Fruit fly (Drosophila melanogaster) whole organism, embryonic: ENCODE data around the gene CG13084.
A peak's percentile ranks its signal among the peaks of the same experiment; 100 is the strongest.

ENCODE experiments used
- Atf6 ChIP-seq: fragments of 200-800 bp; sonication (Bioruptor generic); IDR thresholded peaks from 2 replicates; pipeline ENCODE4 v1.3.6; 2022; ENCODE audit warnings: missing biosample characterization, missing genetic modification characterization
- BEAF-32 ChIP-seq: fragments of 200-800 bp; sonication (Bioruptor generic); optimal IDR thresholded peaks from 3 replicates; lab custom pipeline; 2017; ENCODE audit warnings: missing biosample characterization, missing genetic modification characterization, mild to moderate bottlenecking, moderate library complexity, missing genetic modification reagents
- CG13287 ChIP-seq: fragments of 200-800 bp; sonication (Bioruptor generic); IDR thresholded peaks from 2 replicates; pipeline ENCODE4 v1.3.6; 2022; ENCODE audit warnings: missing biosample characterization, missing genetic modification characterization; ENCODE audit not compliant: partially characterized antibody
- CG13424 ChIP-seq: fragments of 200-800 bp; sonication (Bioruptor generic); optimal IDR thresholded peaks from 2 replicates; lab custom pipeline; 2019; ENCODE audit warnings: missing biosample characterization, mild to moderate bottlenecking, missing genetic modification characterization, moderate library complexity
- CG13775 ChIP-seq: fragments of 200-800 bp; sonication (Bioruptor generic); optimal IDR thresholded peaks from 3 replicates; lab custom pipeline; 2017; ENCODE audit warnings: missing biosample characterization, mild to moderate bottlenecking, missing genetic modification characterization
- CG14860 ChIP-seq: fragments of 200-800 bp; sonication (Bioruptor generic); IDR thresholded peaks from 3 replicates; pipeline ENCODE4 v1.3.6; 2022; ENCODE audit warnings: missing biosample characterization, missing genetic modification characterization; ENCODE audit not compliant: partially characterized antibody
- CG15479 ChIP-seq: fragments of 200-800 bp; sonication (Bioruptor generic); optimal IDR thresholded peaks from 3 replicates; lab custom pipeline; 2019; ENCODE audit warnings: missing biosample characterization, mild to moderate bottlenecking, missing genetic modification characterization, moderate library complexity
- CG1602 ChIP-seq: fragments of 200-800 bp; sonication (Bioruptor generic); optimal IDR thresholded peaks from 3 replicates; lab custom pipeline; 2016; ENCODE audit warnings: missing biosample characterization, missing genetic modification characterization
- CG16813 ChIP-seq: fragments of 200-800 bp; sonication (Bioruptor generic); IDR thresholded peaks from 3 replicates; pipeline ENCODE4 v1.3.6; 2022; ENCODE audit warnings: missing biosample characterization, missing genetic modification characterization; ENCODE audit not compliant: partially characterized antibody
- CG1832 ChIP-seq: fragments of 200-800 bp; sonication (Bioruptor generic); optimal IDR thresholded peaks from 2 replicates; lab custom pipeline; 2017; ENCODE audit warnings: missing biosample characterization, mild to moderate bottlenecking, missing genetic modification characterization, inconsistent platforms
- CG18619 ChIP-seq: fragments of 200-800 bp; sonication (Bioruptor generic); optimal IDR thresholded peaks from 3 replicates; lab custom pipeline; 2017; ENCODE audit warnings: missing biosample characterization, mild to moderate bottlenecking, missing genetic modification characterization
- CG2116 ChIP-seq: fragments of 200-800 bp; sonication (Bioruptor generic); optimal IDR thresholded peaks from 3 replicates; lab custom pipeline; 2018; ENCODE audit warnings: missing biosample characterization, mild to moderate bottlenecking, missing genetic modification characterization
- CG2202 ChIP-seq: fragments of 200-800 bp; sonication (Bioruptor generic); optimal IDR thresholded peaks from 2 replicates; lab custom pipeline; 2018; ENCODE audit warnings: missing biosample characterization, mild to moderate bottlenecking, missing genetic modification characterization
- CG3163 ChIP-seq: fragments of 200-800 bp; sonication (Bioruptor generic); optimal IDR thresholded peaks from 3 replicates; lab custom pipeline; 2016; ENCODE audit warnings: missing biosample characterization, missing genetic modification characterization
- CG34422 ChIP-seq: fragments of 200-800 bp; sonication (Bioruptor generic); IDR thresholded peaks from 3 replicates; pipeline ENCODE4 v1.3.6; 2022; ENCODE audit warnings: missing biosample characterization, missing genetic modification characterization
- CG4424 ChIP-seq: fragments of 200-800 bp; sonication (Bioruptor generic); optimal IDR thresholded peaks from 3 replicates; lab custom pipeline; 2016; ENCODE audit warnings: missing biosample characterization, missing genetic modification characterization
- CG4617 ChIP-seq: fragments of 200-800 bp; sonication (Bioruptor generic); optimal IDR thresholded peaks from 3 replicates; lab custom pipeline; 2016; ENCODE audit warnings: missing biosample characterization, missing genetic modification characterization, borderline replicate concordance
- CG7271 ChIP-seq: fragments of 200-800 bp; sonication (Bioruptor generic); optimal IDR thresholded peaks from 2 replicates; lab custom pipeline; 2018; ENCODE audit warnings: missing biosample characterization, mild to moderate bottlenecking, missing genetic modification characterization, moderate library complexity
- CG7745 ChIP-seq: fragments of 200-800 bp; sonication (Bioruptor generic); optimal IDR thresholded peaks from 2 replicates; lab custom pipeline; 2018; ENCODE audit warnings: missing biosample characterization, mild to moderate bottlenecking, missing genetic modification characterization, moderate library complexity
- CG9727 ChIP-seq: fragments of 200-800 bp; sonication (Bioruptor generic); optimal IDR thresholded peaks from 3 replicates; lab custom pipeline; 2017; ENCODE audit warnings: missing biosample characterization, mild to moderate bottlenecking, missing genetic modification characterization
- CG9932 ChIP-seq: fragments of 200-800 bp; sonication (Bioruptor generic); IDR thresholded peaks from 2 replicates; pipeline ENCODE4 v1.3.6; 2022; ENCODE audit warnings: missing biosample characterization, missing genetic modification characterization
- Chrac-16 ChIP-seq: fragments of 200-800 bp; sonication (Bioruptor generic); optimal IDR thresholded peaks from 3 replicates; lab custom pipeline; 2016; ENCODE audit warnings: missing biosample characterization, missing genetic modification characterization
- D19A ChIP-seq: fragments of 200-800 bp; optimal IDR thresholded peaks from 3 replicates; lab custom pipeline; 2019; ENCODE audit warnings: missing biosample characterization, mild to moderate bottlenecking, missing genetic modification characterization, moderate library complexity
- Dip3 ChIP-seq: fragments of 200-800 bp; sonication (Bioruptor generic); optimal IDR thresholded peaks from 3 replicates; lab custom pipeline; 2016; ENCODE audit warnings: missing biosample characterization, missing genetic modification characterization
- Doc3 ChIP-seq: fragments of 200-800 bp; sonication (Bioruptor generic); IDR thresholded peaks from 3 replicates; pipeline ENCODE4 v1.3.6; 2022; ENCODE audit warnings: missing biosample characterization, missing genetic modification characterization; ENCODE audit not compliant: partially characterized antibody
- Dp ChIP-seq: fragments of 200-800 bp; sonication (Bioruptor generic); optimal IDR thresholded peaks from 2 replicates; lab custom pipeline; 2018; ENCODE audit warnings: missing biosample characterization, mild to moderate bottlenecking, missing genetic modification characterization, moderate library complexity
- Dref ChIP-seq: fragments of 200-800 bp; sonication (Bioruptor generic); IDR thresholded peaks from 2 replicates; pipeline ENCODE4 v1.3.6; 2022; ENCODE audit warnings: missing biosample characterization, missing genetic modification characterization
- E2f1 ChIP-seq: fragments of 200-800 bp; sonication (Bioruptor generic); IDR thresholded peaks from 2 replicates; pipeline ENCODE4 v1.3.6; 2022; ENCODE audit warnings: missing biosample characterization, missing genetic modification characterization
- E2f2 ChIP-seq: fragments of 200-800 bp; sonication (Bioruptor generic); IDR thresholded peaks from 2 replicates; pipeline ENCODE4 v1.3.6; 2022; ENCODE audit warnings: missing biosample characterization, missing genetic modification characterization
- Eip74EF ChIP-seq, 2 experiments: fragments of 200-800 bp in 1 of 2; fragments of >200 bp in 1 of 2; sonication (Bioruptor generic) in 1 of 2; optimal IDR thresholded peaks; 2 replicates each; lab custom pipeline; 2017 to 2019; ENCODE audit warnings: missing biosample characterization in 2 of 2, missing genetic modification characterization in 2 of 2, mild to moderate bottlenecking in 1 of 2, moderate library complexity in 1 of 2
- MBD-R2 ChIP-seq: fragments of 200-800 bp; sonication (Bioruptor generic); IDR thresholded peaks from 2 replicates; pipeline ENCODE4 v1.3.6; 2022; ENCODE audit warnings: missing biosample characterization, missing genetic modification characterization
- Max ChIP-seq: fragments of 200-800 bp; sonication (Bioruptor generic); optimal IDR thresholded peaks from 2 replicates; lab custom pipeline; 2016; ENCODE audit warnings: missing biosample characterization, mild to moderate bottlenecking, missing genetic modification characterization
- Mes4 ChIP-seq: fragments of 200-800 bp; sonication (Bioruptor generic); optimal IDR thresholded peaks from 2 replicates; lab custom pipeline; 2016; ENCODE audit warnings: missing biosample characterization, missing genetic modification characterization
- Nf-YC ChIP-seq: fragments of 200-800 bp; optimal IDR thresholded peaks from 3 replicates; lab custom pipeline; 2019; ENCODE audit warnings: missing biosample characterization, mild to moderate bottlenecking, missing genetic modification characterization, moderate library complexity
- Ravus ChIP-seq: fragments of 200-800 bp; sonication (Bioruptor generic); IDR thresholded peaks from 2 replicates; pipeline ENCODE4 v1.3.6; 2022; ENCODE audit warnings: missing biosample characterization, missing genetic modification characterization
- Sry-δ ChIP-seq: fragments of 200-800 bp; sonication (Bioruptor generic); optimal IDR thresholded peaks from 2 replicates; lab custom pipeline; 2016; ENCODE audit warnings: missing biosample characterization, missing genetic modification characterization
- Xrp1 ChIP-seq: fragments of 200-800 bp; sonication (Bioruptor generic); IDR thresholded peaks from 2 replicates; pipeline ENCODE4 v1.3.6; 2022; ENCODE audit warnings: missing biosample characterization, missing genetic modification characterization
- al ChIP-seq: fragments of 200-800 bp; sonication (Bioruptor generic); IDR thresholded peaks from 2 replicates; pipeline ENCODE4 v1.3.6; 2022; ENCODE audit warnings: missing biosample characterization, missing genetic modification characterization
- az2 ChIP-seq: fragments of 200-800 bp; sonication (Bioruptor generic); optimal IDR thresholded peaks from 3 replicates; lab custom pipeline; 2016; ENCODE audit warnings: missing biosample characterization, missing genetic modification characterization
- crp ChIP-seq, 2 experiments: fragments of 200-800 bp; sonication (Bioruptor generic); optimal IDR thresholded peaks; 2 replicates in 1 of 2; 3 replicates in 1 of 2; lab custom pipeline; 2017; ENCODE audit warnings: missing biosample characterization in 2 of 2, missing genetic modification characterization in 2 of 2, mild to moderate bottlenecking in 1 of 2, moderate library complexity in 1 of 2
- emc ChIP-seq: fragments of 200-800 bp; sonication (Bioruptor generic); optimal IDR thresholded peaks from 2 replicates; lab custom pipeline; 2016; ENCODE audit warnings: missing biosample characterization, missing genetic modification characterization
- hb ChIP-seq: fragments of 200-800 bp; sonication (Bioruptor generic); IDR thresholded peaks from 3 replicates; pipeline ENCODE4 v1.3.6; 2022; ENCODE audit warnings: missing biosample characterization, missing genetic modification characterization; ENCODE audit not compliant: partially characterized antibody
- lilli ChIP-seq: fragments of 200-800 bp; sonication (Bioruptor generic); optimal IDR thresholded peaks from 3 replicates; lab custom pipeline; 2016; ENCODE audit warnings: missing biosample characterization, missing genetic modification characterization
- ranshi ChIP-seq: fragments of 200-800 bp; sonication (Bioruptor generic); IDR thresholded peaks from 2 replicates; pipeline ENCODE4 v1.3.6; 2022; ENCODE audit warnings: missing biosample characterization, missing genetic modification characterization
- sens ChIP-seq: fragments of 200-800 bp; sonication (Bioruptor generic); peaks from one replicate; lab custom pipeline; 2016; ENCODE audit warnings: missing biosample characterization, missing genetic modification characterization
- sens-2 ChIP-seq: fragments of 200-800 bp; sonication (Bioruptor generic); IDR thresholded peaks from 2 replicates; pipeline ENCODE4 v1.3.6; 2022; ENCODE audit warnings: missing biosample characterization, missing genetic modification characterization
- slp2 ChIP-seq: fragments of 200-800 bp; sonication (Bioruptor generic); optimal IDR thresholded peaks from 2 replicates; lab custom pipeline; 2016; ENCODE audit warnings: missing biosample characterization, missing genetic modification characterization
- tin ChIP-seq: fragments of 200-800 bp; sonication (Bioruptor generic); optimal IDR thresholded peaks from 3 replicates; lab custom pipeline; 2016; ENCODE audit warnings: missing biosample characterization, missing genetic modification characterization
- tna ChIP-seq: fragments of 200-800 bp; sonication (Bioruptor generic); IDR thresholded peaks from 2 replicates; pipeline ENCODE4 v1.3.6; 2022; ENCODE audit warnings: missing biosample characterization, missing genetic modification characterization; ENCODE audit not compliant: partially characterized antibody

The CG13084 gene

dm6 chr2L:19489997-19490461 lies 5.3 kb downstream of the CG13084 start, which contains the start of the genes CG10194 and CG18094 (continued):
- no peak for TF ChIP-seq CG7271 (tag; lab: Kevin White, UChicago)
- TF ChIP-seq CG7745 (tag; lab: Kevin White, UChicago), result peak; percentile 8
- TF ChIP-seq Ravus (GFP tag; lab: Robert Waterston, UW), result no peak
- no peak for TF ChIP-seq emc (GFP tag; lab: Kevin White, UChicago)
- no peak for TF ChIP-seq hb (GFP tag; lab: Robert Waterston, UW)
- no peak for TF ChIP-seq Nf-YC
- TF ChIP-seq al (GFP tag; lab: Robert Waterston, UW), result 0 out of 2 replicates have a peak, but pooled peaks have one; percentile 23
- no peak for TF ChIP-seq slp2 (GFP tag; lab: Kevin White, UChicago)
- 0 out of 2 replicates have a peak, but pooled peaks have one; percentile 33 for TF ChIP-seq Atf6
- TF ChIP-seq CG34422 (GFP tag; lab: Robert Waterston, UW), result peak; percentile 40; the same call in 1 of the 3 replicates
- TF ChIP-seq D19A (tag; lab: Kevin White, UChicago), result peak; percentile 41
- TF ChIP-seq CG13424 (tag; lab: Kevin White, UChicago), result peak; percentile 29
- no peak for TF ChIP-seq sens-2 (GFP tag; lab: Robert Waterston, UW)
- no peak for TF ChIP-seq CG18619
- TF ChIP-seq CG13775 (GFP tag; lab: Kevin White, UChicago), result peak; percentile 47
- TF ChIP-seq tna (GFP tag; lab: Robert Waterston, UW), result 0 out of 2 replicates have a peak, but pooled peaks have one; percentile 26
- TF ChIP-seq E2f2 (GFP tag; lab: Robert Waterston, UW), result peak; percentile 28; the same call in 1 of the 2 replicates
- TF ChIP-seq CG1832 (GFP tag; lab: Kevin White, UChicago), result no peak
- peak; percentile 68 for TF ChIP-seq lilli (GFP tag; lab: Kevin White, UChicago)
- TF ChIP-seq CG14860, result peak; percentile 47; the same call in 1 of the 3 replicates
- peak; percentile 14 for TF ChIP-seq tin (GFP tag; lab: Kevin White, UChicago)
- TF ChIP-seq CG9932 (GFP tag; lab: Robert Waterston, UW), result peak; percentile 49; the same call in 1 of the 2 replicates
- 0 out of 2 replicates have a peak, but pooled peaks have one; percentile 19 for TF ChIP-seq ranshi (GFP tag; lab: Robert Waterston, UW)
- TF ChIP-seq CG4617 (GFP tag; lab: Kevin White, UChicago), result peak; percentile 22
- peak; percentile 75 for TF ChIP-seq CG13287
- peak; percentile 10 for TF ChIP-seq Dip3 (GFP tag; lab: Kevin White, UChicago)
- peak; percentile 38 for TF ChIP-seq CG9727
- TF ChIP-seq CG16813, result peak; percentile 44; the same call in 2 of the 3 replicates
- TF ChIP-seq Mes4 (GFP tag; lab: Kevin White, UChicago), result no peak
- TF ChIP-seq CG2116 (GFP tag; lab: Kevin White, UChicago), result peak; percentile 51
- peak; percentile 44 for TF ChIP-seq Dp (GFP tag; lab: Kevin White, UChicago)
- peak; percentile 63 for TF ChIP-seq Doc3 (GFP tag; lab: Robert Waterston, UW)
- TF ChIP-seq CG1602, result peak; percentile 39
- peak; percentile 66 for TF ChIP-seq BEAF-32
- no peak for TF ChIP-seq CG3163 (GFP tag; lab: Kevin White, UChicago)
- peak; percentile 17 for TF ChIP-seq Max
- TF ChIP-seq Xrp1 (GFP tag; lab: Robert Waterston, UW), result peak; percentile 30; the same call in 1 of the 2 replicates
- TF ChIP-seq crp (GFP tag; optimal IDR thresholded peaks at IDR 0.05; lab: Kevin White, UChicago), result peak; percentile 29 to 88
- peak; percentile 74 for TF ChIP-seq Dref (GFP tag; lab: Robert Waterston, UW)
- TF ChIP-seq CG4424 (GFP tag; lab: Kevin White, UChicago), result peak; percentile 16
- TF ChIP-seq sens (GFP tag; lab: Kevin White, UChicago), result peak; percentile 27
- peak; percentile 91 for TF ChIP-seq MBD-R2
- TF ChIP-seq E2f1 (GFP tag; lab: Robert Waterston, UW), result 0 out of 2 replicates have a peak, but pooled peaks have one; percentile 24
- TF ChIP-seq CG15479 (GFP tag; lab: Kevin White, UChicago), result no peak
- TF ChIP-seq Eip74EF (GFP tag; optimal IDR thresholded peaks at IDR 0.05; lab: Kevin White, UChicago), result peak in 1 of 2 experiments; percentile 16
- TF ChIP-seq az2, result peak; percentile 56
- TF ChIP-seq CG2202 (tag; lab: Kevin White, UChicago), result peak; percentile 3
- TF ChIP-seq Chrac-16 (GFP tag; lab: Kevin White, UChicago), result peak; percentile 36
- peak; percentile 62 for TF ChIP-seq Sry-δ (GFP tag; lab: Kevin White, UChicago)
